Fruit fly (Drosophila melanogaster): Measurements from ENCODE around the gene CG2656.

DNA sequence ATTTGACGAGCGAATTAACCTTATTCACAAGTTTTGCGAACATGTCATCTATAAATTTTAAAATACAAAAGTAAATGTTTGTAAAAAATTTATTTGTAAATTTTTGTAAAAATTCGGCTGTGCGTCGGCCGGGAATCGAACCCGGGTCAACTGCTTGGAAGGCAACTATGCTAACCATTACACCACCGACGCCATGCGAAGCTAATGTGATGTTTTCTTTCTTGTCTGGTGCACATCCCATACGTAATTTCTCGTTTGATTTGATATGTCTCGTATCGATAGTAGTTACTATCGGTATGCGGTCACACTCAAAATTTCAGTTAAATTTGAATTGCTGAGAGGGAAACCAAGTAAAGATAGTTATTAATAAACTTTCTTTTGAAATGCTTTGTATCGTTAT, 13.7 kb upstream of the CG2656 start:
- TF ChIP-seq ttk (optimal IDR thresholded peaks at IDR 0.05) (no peak), psq (optimal IDR thresholded peaks at IDR 0.05) (no peak), Sin3A (optimal IDR thresholded peaks at IDR 0.05) (no peak), h (optimal IDR thresholded peaks at IDR 0.05) (no peak)
